Fruit fly (Drosophila melanogaster) Kc167 (cell line): Measurements from ENCODE around the gene CG42823.

Experiments
- Myc ChIP-seq: fragments of >200 bp; optimal IDR thresholded peaks from 2 replicates; lab custom pipeline; 2017; ENCODE audit warnings: missing external identifiers
- Sin3A ChIP-seq: fragments of >200 bp; optimal IDR thresholded peaks from 2 replicates; lab custom pipeline; 2018; ENCODE audit warnings: missing external identifiers
- h ChIP-seq: fragments of >200 bp; optimal IDR thresholded peaks from 3 replicates; lab custom pipeline; 2018; ENCODE audit warnings: missing external identifiers
- insv ChIP-seq: fragments of >200 bp; optimal IDR thresholded peaks from 3 replicates; lab custom pipeline; 2018; ENCODE audit warnings: missing external identifiers
- psq ChIP-seq: fragments of >200 bp; optimal IDR thresholded peaks from 2 replicates; lab custom pipeline; 2017; ENCODE audit warnings: missing external identifiers
- ttk ChIP-seq: sonication (Bioruptor generic); optimal IDR thresholded peaks from 2 replicates; lab custom pipeline; 2017; ENCODE audit warnings: missing external identifiers

CG42823 gene

DNA sequence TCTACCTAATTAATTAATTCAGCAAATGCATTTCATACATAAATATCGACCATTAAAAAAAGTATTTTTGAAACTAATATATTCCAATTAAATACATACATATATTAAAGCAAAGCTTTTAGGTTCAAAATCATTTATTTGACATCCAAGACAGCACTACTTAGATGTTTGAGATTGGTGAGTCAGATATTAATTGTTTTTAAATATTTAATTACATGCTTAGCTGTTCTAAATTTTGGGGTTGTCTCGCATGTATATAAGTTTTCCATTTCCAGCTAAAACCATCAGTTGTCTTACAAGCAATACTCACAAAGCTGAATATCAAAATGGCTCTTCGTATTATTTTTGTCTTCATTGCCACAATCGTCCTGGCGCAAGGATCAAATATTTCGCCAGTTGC is 13.6 kb upstream of the CG42823 start, which contains the start of gene CG42834:
Gene CG42834, plus strand, starts transcription at position 301 of the 400 bp plus-strand sequence.
- TF ChIP-seq ttk, result no peak
- no peak for TF ChIP-seq Myc (lab: Kevin White, UChicago)
- no peak for TF ChIP-seq h

DNA sequence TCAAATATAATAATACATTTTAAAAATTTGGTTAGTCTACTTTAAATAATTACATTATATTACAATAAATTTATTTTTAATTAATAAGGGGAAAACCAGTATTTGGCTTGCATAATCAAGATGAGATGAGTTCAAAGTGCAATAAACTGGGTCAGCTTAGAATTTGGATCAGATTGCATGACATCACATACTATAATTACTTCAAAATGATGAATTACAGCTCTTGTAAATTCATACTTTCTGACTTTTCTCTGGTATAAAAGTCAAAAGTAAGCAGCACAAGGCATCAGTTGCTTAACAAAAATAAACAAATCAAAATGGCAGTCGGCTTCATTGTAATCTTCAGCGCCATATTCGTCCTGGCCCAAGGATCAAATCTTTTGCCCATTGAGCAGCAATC is 12.3 kb upstream of the CG42823 start, which contains the start of gene CG33333:
Gene CG33333, plus strand, starts transcription at position 301 of the 400 bp plus-strand sequence.
- TF ChIP-seq insv (lab: Kevin White, UChicago), result no peak
- TF ChIP-seq Myc (lab: Kevin White, UChicago), result no peak
- no peak for TF ChIP-seq psq (lab: Kevin White, UChicago)
- TF ChIP-seq Sin3A, result no peak
- no peak for TF ChIP-seq h
- TF ChIP-seq ttk, result no peak

DNA sequence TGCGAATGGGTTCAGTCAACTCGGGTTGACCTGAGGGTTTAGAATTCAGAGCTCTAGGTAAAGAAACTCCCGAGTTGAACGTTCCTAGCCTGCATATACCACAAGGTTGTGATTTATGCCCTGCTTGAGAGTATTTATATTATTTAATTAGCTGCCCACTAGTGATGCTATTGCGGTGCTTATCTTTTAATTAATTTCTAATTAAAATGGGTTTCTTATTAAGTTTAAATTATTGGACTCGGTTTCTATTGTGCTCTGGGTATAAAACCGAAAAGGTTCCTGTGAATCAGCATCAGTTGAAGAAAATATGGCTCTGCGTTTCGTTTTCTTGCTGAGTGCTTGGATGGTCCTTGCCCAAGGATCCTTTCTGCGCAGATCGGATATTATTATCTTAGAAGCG is 10.5 kb upstream of the CG42823 start, which contains the start of gene CG5866:
Gene CG5866, plus strand, starts transcription at position 301 of the 400 bp plus-strand sequence.
- TF ChIP-seq Sin3A, result no peak
- TF ChIP-seq insv (lab: Kevin White, UChicago), result no peak
- TF ChIP-seq Myc (lab: Kevin White, UChicago), result no peak
- no peak for TF ChIP-seq h
- TF ChIP-seq psq (lab: Kevin White, UChicago), result no peak
- TF ChIP-seq ttk, result no peak

DNA sequence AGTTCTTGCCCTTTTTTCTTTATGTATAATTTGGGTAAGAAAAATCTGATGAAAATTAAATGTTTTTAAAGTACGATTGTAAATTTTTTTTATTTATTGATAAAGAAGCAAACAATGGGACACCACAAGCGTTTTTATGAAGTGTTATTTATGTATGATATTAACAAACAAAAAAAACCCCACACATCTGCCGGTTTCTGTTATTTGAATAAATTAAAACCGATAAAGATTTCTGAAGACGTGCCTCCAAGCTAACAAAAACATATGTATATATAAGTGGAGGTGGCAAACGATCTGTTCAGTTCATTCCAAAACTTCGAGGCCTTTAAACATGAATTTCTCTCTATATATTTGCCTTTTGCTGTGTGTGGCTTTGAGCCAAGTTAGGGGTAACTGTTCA is 8.7 kb upstream of the CG42823 start, which contains the start of gene CG42822:
Gene CG42822, plus strand, starts transcription at position 301 of the 400 bp plus-strand sequence.
- TF ChIP-seq h, result no peak
- TF ChIP-seq Myc (lab: Kevin White, UChicago), result no peak
- TF ChIP-seq Sin3A, result no peak

DNA sequence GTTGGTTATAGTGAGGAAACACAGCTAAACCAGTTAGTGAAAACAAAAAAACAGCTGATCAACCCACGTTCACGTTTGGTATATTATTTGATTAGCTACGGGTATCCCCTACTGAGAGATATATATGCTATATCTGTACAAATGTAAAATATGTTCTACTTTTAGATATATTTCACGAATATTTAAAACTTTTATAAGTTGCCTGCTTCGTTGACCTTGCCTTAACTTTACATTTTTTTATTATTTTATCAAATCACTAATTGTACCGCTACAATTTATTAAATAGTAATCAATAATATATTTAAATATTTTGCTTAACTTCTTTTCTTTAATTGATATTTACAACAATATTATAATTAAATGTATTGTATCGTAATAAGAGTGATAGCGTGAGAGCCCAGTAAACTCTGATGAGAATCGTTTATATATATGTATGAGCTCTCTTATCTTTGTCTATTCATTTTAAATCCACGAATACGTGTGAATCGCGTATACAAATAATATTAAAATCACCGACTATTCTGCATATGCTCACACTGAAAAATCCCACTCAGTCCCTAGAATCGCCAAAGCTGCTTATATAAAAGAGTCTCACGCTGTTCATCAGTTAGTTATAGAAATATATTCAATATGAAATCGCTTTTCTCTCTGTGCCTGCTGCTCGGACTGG is 7.7 kb upstream of the CG42823 start, which contains the start of gene CG42821:
Gene CG42821, plus strand, starts transcription at position 620 of the 670 bp plus-strand sequence.
- no peak for TF ChIP-seq Myc (lab: Kevin White, UChicago)
- TF ChIP-seq h, result no peak
- no peak for TF ChIP-seq insv (lab: Kevin White, UChicago)
- TF ChIP-seq Sin3A, result no peak
- TF ChIP-seq ttk, result no peak
- TF ChIP-seq psq (lab: Kevin White, UChicago), result no peak

DNA sequence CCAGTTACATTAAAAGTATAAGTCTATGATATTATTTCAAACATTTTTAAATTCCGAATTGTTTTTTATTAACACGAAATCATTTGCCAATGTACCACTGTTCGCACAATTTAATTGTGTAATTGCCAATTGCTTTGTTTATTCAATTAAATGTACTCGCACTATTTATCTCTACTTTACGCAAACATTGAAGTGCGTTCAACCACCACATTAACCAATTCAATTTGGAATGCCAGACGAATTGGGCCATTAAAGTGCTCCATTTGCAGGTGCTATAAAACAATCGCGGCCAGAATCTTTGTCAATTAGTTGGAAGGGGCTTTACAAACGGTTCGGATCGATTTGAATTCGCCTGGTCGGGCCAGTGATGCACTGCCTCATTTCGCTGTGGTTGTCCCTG is 5.9 kb upstream of the CG42823 start, which contains the start of gene CG5863:
Gene CG5863, plus strand, starts transcription at position 301 of the 400 bp plus-strand sequence.
- TF ChIP-seq insv (lab: Kevin White, UChicago) (no peak), Sin3A (no peak), psq (lab: Kevin White, UChicago) (no peak), ttk (no peak), Myc (lab: Kevin White, UChicago) (no peak), h (no peak)

DNA sequence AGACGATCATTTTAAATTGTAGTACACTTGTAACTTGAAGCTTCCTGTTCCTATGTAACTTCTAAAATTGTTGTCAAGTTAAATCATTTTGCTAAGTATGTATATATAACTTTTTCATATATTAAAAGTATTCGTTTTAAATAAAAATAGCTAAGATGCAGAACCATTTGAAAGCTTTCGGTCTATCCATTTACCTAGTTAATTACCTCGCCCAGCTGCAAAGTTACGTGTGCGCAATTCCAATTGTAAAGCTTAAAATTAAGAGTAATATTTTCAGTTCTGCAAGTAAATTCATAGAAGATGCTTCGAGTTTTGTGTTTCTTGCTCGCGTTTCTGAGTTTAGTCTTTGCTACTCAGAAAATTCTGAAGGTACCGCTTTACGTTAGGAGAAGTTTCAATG is 4.4 kb upstream of the CG42823 start, which contains the start of gene CG5860:
Gene CG5860, plus strand, starts transcription at position 301 of the 400 bp plus-strand sequence.
- no peak for TF ChIP-seq insv (lab: Kevin White, UChicago)
- TF ChIP-seq psq (lab: Kevin White, UChicago), result no peak
- TF ChIP-seq Sin3A, result no peak
- no peak for TF ChIP-seq Myc (lab: Kevin White, UChicago)
- no peak for TF ChIP-seq h
- TF ChIP-seq ttk, result no peak

DNA sequence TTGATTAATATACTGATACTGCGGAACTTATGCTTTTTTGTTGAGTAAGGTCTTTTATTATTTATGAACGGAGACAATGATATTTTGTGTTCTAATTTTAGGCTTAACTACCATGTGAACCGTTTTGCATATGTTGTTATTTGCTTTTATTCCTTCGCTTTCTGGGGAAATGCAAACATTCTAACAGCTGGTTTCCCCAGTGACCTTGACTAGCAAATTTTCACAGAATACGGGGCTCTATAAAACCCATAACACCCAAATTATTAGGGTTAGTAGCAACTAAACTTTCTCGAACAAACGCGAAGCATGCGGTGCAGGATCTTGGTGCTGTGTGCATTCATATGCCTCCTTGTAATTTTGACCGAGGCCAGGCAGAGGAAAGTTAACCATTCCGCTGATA is 2.7 kb upstream of the CG42823 start, which contains the start of gene CG17283:
Gene CG17283, plus strand, starts transcription at position 301 of the 400 bp plus-strand sequence.
- TF ChIP-seq psq (lab: Kevin White, UChicago) (no peak), h (no peak), Myc (lab: Kevin White, UChicago) (no peak), insv (lab: Kevin White, UChicago) (no peak), Sin3A (no peak), ttk (no peak)

DNA sequence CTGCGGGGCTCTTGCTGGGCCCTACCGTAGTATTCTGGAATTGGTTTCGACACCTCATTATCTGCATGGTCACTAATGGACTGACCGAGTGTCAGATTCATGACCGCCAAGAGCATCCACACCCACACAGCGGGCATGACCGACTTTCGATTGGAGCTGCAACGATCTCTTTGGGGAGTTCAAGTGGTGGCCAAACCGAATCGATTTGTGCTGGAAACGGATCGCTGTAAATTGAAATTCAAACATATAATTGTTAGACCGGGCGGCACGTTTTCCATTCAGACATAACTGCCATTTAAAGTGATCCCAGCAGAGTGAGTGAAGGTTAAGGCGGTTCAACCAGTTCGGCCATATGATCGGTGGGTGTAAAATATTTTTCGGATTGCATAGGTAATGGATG is 1.5 kb upstream of the CG42823 start, which contains the start of the genes CG42824 and CG42798:
Gene CG42824, minus strand, starts transcription at position 101 of the 400 bp plus-strand sequence.
Gene CG42798, plus strand, starts transcription at position 268 of the 400 bp plus-strand sequence.
- TF ChIP-seq ttk (no peak), insv (lab: Kevin White, UChicago) (no peak), psq (lab: Kevin White, UChicago) (no peak), h (no peak), Sin3A (no peak)

DNA sequence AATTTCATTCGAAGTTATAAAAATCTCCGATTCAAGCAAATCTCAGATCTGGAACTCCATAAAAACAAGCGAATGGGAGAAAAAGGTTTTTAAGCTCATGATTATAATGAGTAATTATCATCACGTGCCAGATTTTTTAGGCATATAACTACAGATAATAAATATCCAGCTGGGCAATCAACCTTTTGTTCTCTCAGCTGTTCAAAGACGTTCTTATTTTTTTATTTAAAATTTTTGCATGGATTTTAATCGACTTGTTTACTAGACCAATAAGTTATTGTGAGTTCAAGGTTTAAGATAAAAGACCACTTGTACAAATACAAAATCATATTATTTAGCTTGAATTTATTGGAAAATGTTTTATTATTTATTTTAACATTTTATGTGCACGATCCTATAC is 754 bp downstream of the CG42823 start:
- TF ChIP-seq Sin3A (no peak), Myc (lab: Kevin White, UChicago) (no peak), psq (lab: Kevin White, UChicago) (no peak), ttk (no peak), h (no peak), insv (lab: Kevin White, UChicago) (no peak)

DNA sequence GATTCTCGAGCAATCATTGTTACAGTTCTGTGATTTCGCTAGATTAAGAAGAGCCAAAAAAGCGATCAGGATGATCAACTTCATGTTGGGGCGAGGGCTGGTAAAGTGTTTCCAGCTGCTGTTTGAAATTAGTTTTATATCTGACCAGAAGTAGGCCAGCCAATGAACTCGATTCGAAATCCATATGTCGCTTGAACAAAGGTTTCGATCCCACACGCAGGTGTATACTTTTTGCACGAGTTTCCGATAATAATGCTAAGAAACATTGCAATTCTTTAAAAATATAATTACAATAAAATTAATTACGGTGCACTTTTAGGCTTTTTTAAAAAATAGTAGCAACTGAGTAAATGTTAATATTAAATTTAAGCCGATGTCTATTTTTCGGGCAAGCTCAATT is 1.3 kb downstream of the CG42823 start, which contains the start of gene CG34280:
Gene CG34280, minus strand, starts transcription at position 101 of the 400 bp plus-strand sequence.
- TF ChIP-seq ttk (no peak), Myc (lab: Kevin White, UChicago) (no peak), Sin3A (no peak), h (no peak), psq (lab: Kevin White, UChicago) (no peak), insv (lab: Kevin White, UChicago) (no peak)

DNA sequence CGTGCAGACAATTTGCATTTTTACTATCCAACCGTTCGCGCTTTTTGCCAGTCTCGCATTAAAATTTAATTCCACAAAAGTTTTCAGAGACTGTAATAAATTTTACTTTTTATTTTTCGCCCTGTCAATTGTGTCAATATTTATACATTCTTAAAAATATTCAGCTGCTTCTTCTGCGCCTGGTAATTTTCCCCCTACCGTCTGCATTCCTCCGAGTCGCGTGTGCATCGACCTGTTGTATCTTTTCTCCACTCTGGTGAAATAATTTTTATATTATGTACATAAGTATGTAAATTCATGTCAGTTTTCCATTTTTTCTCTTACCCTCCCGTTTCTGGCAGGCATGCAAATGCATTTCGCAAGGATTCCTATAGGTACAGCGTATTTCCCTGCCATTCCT is 1.7 kb downstream of the CG42823 start, which contains the start of gene CG34279:
Gene CG34279, minus strand, starts transcription at position 101 of the 400 bp plus-strand sequence.
- TF ChIP-seq h (no peak), insv (lab: Kevin White, UChicago) (no peak), ttk (no peak), psq (lab: Kevin White, UChicago) (no peak), Sin3A (no peak), Myc (lab: Kevin White, UChicago) (no peak)

DNA sequence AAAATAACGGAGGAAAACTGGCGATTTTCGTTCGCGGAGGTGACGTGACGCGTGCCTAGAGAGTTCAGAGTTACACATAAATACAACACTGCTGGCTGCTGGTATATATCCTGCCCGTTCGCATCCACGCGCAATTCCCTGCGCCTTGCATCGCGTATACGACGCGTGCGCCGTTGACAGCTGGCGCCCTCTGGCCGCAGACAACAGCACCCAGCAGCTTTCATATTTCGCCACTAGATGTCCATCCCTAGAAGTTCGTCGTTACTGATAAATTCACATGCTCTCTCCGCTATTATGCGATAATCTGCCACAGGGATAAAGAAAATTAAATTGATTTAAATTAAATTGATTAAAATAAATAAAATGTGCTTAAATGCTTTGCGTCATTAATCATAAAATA is 2.5 kb downstream of the CG42823 start, which contains the start of gene Sur-8:
Gene Sur-8, minus strand, starts transcription at position 82 of the 400 bp plus-strand sequence.
- TF ChIP-seq Sin3A (no peak), psq (lab: Kevin White, UChicago) (no peak), ttk (no peak)
